Fruit fly (Drosophila melanogaster) whole organism, embryonic: Measurements from ENCODE around the gene CG15553.
A peak's percentile ranks its signal among the peaks of the same experiment; 100 is the strongest.

Experiments
- Atf3 ChIP-seq: fragments of 200-800 bp; sonication (Bioruptor generic); optimal IDR thresholded peaks from 3 replicates; lab custom pipeline; 2016; ENCODE audit warnings: missing biosample characterization, missing genetic modification characterization
- BEAF-32 ChIP-seq: fragments of 200-800 bp; sonication (Bioruptor generic); optimal IDR thresholded peaks from 3 replicates; lab custom pipeline; 2017; ENCODE audit warnings: missing biosample characterization, missing genetic modification characterization, mild to moderate bottlenecking, moderate library complexity, missing genetic modification reagents
- Bgb ChIP-seq: fragments of 200-800 bp; sonication (Bioruptor generic); IDR thresholded peaks from 2 replicates; pipeline ENCODE4 v1.3.6; 2022; ENCODE audit warnings: missing biosample characterization, missing genetic modification characterization; ENCODE audit not compliant: partially characterized antibody
- CG10267 ChIP-seq: fragments of 200-800 bp; sonication (Bioruptor generic); optimal IDR thresholded peaks from 2 replicates; lab custom pipeline; 2018; ENCODE audit warnings: missing biosample characterization, mild to moderate bottlenecking, missing genetic modification characterization, moderate library complexity
- CG11398 ChIP-seq: fragments of 200-800 bp; sonication (Bioruptor generic); optimal IDR thresholded peaks from 2 replicates; lab custom pipeline; 2016; ENCODE audit warnings: missing biosample characterization, missing genetic modification characterization
- CG14050 ChIP-seq: fragments of 200-800 bp; sonication (Bioruptor generic); IDR thresholded peaks from 3 replicates; pipeline ENCODE4 v1.3.6; 2022; ENCODE audit warnings: missing biosample characterization, missing genetic modification characterization
- CG17385 ChIP-seq: fragments of 200-800 bp; sonication (Bioruptor generic); optimal IDR thresholded peaks from 3 replicates; lab custom pipeline; 2018; ENCODE audit warnings: missing biosample characterization, mild to moderate bottlenecking, missing genetic modification characterization
- CG17912 ChIP-seq: fragments of 200-800 bp; sonication (Bioruptor generic); optimal IDR thresholded peaks from 2 replicates; lab custom pipeline; 2018; ENCODE audit warnings: missing biosample characterization, mild to moderate bottlenecking, missing genetic modification characterization
- CG18764 ChIP-seq: fragments of 200-800 bp; sonication (Bioruptor generic); optimal IDR thresholded peaks from 3 replicates; lab custom pipeline; 2016; ENCODE audit warnings: missing biosample characterization, missing genetic modification characterization
- CG2120 ChIP-seq: fragments of 200-800 bp; sonication (Bioruptor generic); optimal IDR thresholded peaks from 3 replicates; lab custom pipeline; 2016; ENCODE audit warnings: missing biosample characterization, missing genetic modification characterization
- CG31365 ChIP-seq: fragments of 200-800 bp; sonication (Bioruptor generic); optimal IDR thresholded peaks from 2 replicates; lab custom pipeline; 2018; ENCODE audit warnings: missing biosample characterization, mild to moderate bottlenecking, missing genetic modification characterization
- CG31388 ChIP-seq: fragments of 200-800 bp; sonication (Bioruptor generic); optimal IDR thresholded peaks from 2 replicates; lab custom pipeline; 2016; ENCODE audit warnings: missing biosample characterization, missing genetic modification characterization
- CG32532 ChIP-seq: fragments of 200-800 bp; sonication (Bioruptor generic); IDR thresholded peaks from 2 replicates; pipeline ENCODE4 v1.3.6; 2022; ENCODE audit warnings: missing biosample characterization, missing genetic modification characterization
- CG4707 ChIP-seq: fragments of 200-800 bp; sonication (Bioruptor generic); optimal IDR thresholded peaks from 2 replicates; lab custom pipeline; 2018; ENCODE audit warnings: missing biosample characterization, mild to moderate bottlenecking, missing genetic modification characterization, moderate library complexity
- CG4820 ChIP-seq: fragments of 200-800 bp; sonication (Bioruptor generic); optimal IDR thresholded peaks from 3 replicates; lab custom pipeline; 2016; ENCODE audit warnings: missing biosample characterization, missing genetic modification characterization
- CG6683 ChIP-seq: fragments of 200-800 bp; sonication (Bioruptor generic); optimal IDR thresholded peaks from 2 replicates; lab custom pipeline; 2017; ENCODE audit warnings: missing biosample characterization, mild to moderate bottlenecking, missing genetic modification characterization, missing genetic modification reagents
- CG8089 ChIP-seq: fragments of 200-800 bp; sonication (Bioruptor generic); optimal IDR thresholded peaks from 3 replicates; lab custom pipeline; 2016; ENCODE audit warnings: missing biosample characterization, missing genetic modification characterization
- CG8924 ChIP-seq: fragments of 200-800 bp; optimal IDR thresholded peaks from 3 replicates; lab custom pipeline; 2019; ENCODE audit warnings: missing biosample characterization, mild to moderate bottlenecking, missing genetic modification characterization, moderate library complexity
- CG9727 ChIP-seq: fragments of 200-800 bp; sonication (Bioruptor generic); optimal IDR thresholded peaks from 3 replicates; lab custom pipeline; 2017; ENCODE audit warnings: missing biosample characterization, mild to moderate bottlenecking, missing genetic modification characterization
- CHES-1-like ChIP-seq: fragments of 200-800 bp; sonication (Bioruptor generic); optimal IDR thresholded peaks from 2 replicates; lab custom pipeline; 2016; ENCODE audit warnings: missing biosample characterization, missing genetic modification characterization
- CrebB ChIP-seq: fragments of 200-800 bp; sonication (Bioruptor generic); optimal IDR thresholded peaks from 3 replicates; lab custom pipeline; 2018; ENCODE audit warnings: missing biosample characterization, mild to moderate bottlenecking, missing genetic modification characterization
- Doc2 ChIP-seq: fragments of 200-800 bp; sonication (Bioruptor generic); IDR thresholded peaks from 2 replicates; pipeline ENCODE4 v1.3.6; 2022; ENCODE audit warnings: missing biosample characterization, missing genetic modification characterization
- Ets97D ChIP-seq: fragments of 200-800 bp; sonication (Bioruptor generic); optimal IDR thresholded peaks from 3 replicates; lab custom pipeline; 2016; ENCODE audit warnings: missing biosample characterization, missing genetic modification characterization
- HLH54F ChIP-seq: fragments of 200-800 bp; sonication (Bioruptor generic); optimal IDR thresholded peaks from 3 replicates; lab custom pipeline; 2016; ENCODE audit warnings: missing biosample characterization, missing genetic modification characterization
- Hey ChIP-seq: fragments of 200-800 bp; sonication (Bioruptor generic); optimal IDR thresholded peaks from 3 replicates; lab custom pipeline; 2018; ENCODE audit warnings: missing biosample characterization, mild to moderate bottlenecking, missing genetic modification characterization
- Hr3 ChIP-seq: fragments of 200-800 bp; sonication (Bioruptor generic); optimal IDR thresholded peaks from 3 replicates; lab custom pipeline; 2016; ENCODE audit warnings: missing biosample characterization, missing genetic modification characterization
- Jarid2 ChIP-seq: fragments of 200-800 bp; sonication (Bioruptor generic); optimal IDR thresholded peaks from 3 replicates; lab custom pipeline; 2017; ENCODE audit warnings: mild to moderate bottlenecking, missing biosample characterization, missing genetic modification reagents, missing genetic modification characterization
- MBD-R2 ChIP-seq: fragments of 200-800 bp; sonication (Bioruptor generic); IDR thresholded peaks from 2 replicates; pipeline ENCODE4 v1.3.6; 2022; ENCODE audit warnings: missing biosample characterization, missing genetic modification characterization
- NC2β ChIP-seq: fragments of 200-800 bp; sonication (Bioruptor generic); optimal IDR thresholded peaks from 2 replicates; lab custom pipeline; 2016; ENCODE audit warnings: missing biosample characterization, missing genetic modification characterization
- Xrp1 ChIP-seq: fragments of 200-800 bp; sonication (Bioruptor generic); IDR thresholded peaks from 2 replicates; pipeline ENCODE4 v1.3.6; 2022; ENCODE audit warnings: missing biosample characterization, missing genetic modification characterization
- ac ChIP-seq: fragments of 200-800 bp; sonication (Bioruptor generic); optimal IDR thresholded peaks from 3 replicates; lab custom pipeline; 2017; ENCODE audit warnings: missing biosample characterization, mild to moderate bottlenecking, missing genetic modification characterization
- br ChIP-seq: fragments of >200 bp; optimal IDR thresholded peaks from 2 replicates; lab custom pipeline; 2017
- btn ChIP-seq: fragments of 200-800 bp; sonication (Bioruptor generic); optimal IDR thresholded peaks from 2 replicates; lab custom pipeline; 2016; ENCODE audit warnings: missing biosample characterization, missing genetic modification characterization
- dmrt99B ChIP-seq: fragments of 200-800 bp; sonication (Bioruptor generic); optimal IDR thresholded peaks from 2 replicates; lab custom pipeline; 2018; ENCODE audit warnings: missing biosample characterization, mild to moderate bottlenecking, missing genetic modification characterization, moderate library complexity
- fu2 ChIP-seq: fragments of 200-800 bp; sonication (Bioruptor generic); optimal IDR thresholded peaks from 2 replicates; lab custom pipeline; 2016; ENCODE audit warnings: missing biosample characterization, missing genetic modification characterization
- hkb ChIP-seq, 2 experiments: fragments of 200-800 bp in 1 of 2; fragments of >200 bp in 1 of 2; sonication (Bioruptor generic) in 1 of 2; IDR thresholded peaks in 1 of 2; optimal IDR thresholded peaks in 1 of 2; 2 replicates each; pipeline versions ENCODE4 v1.3.6 to Lab custom; 2017 to 2022; ENCODE audit warnings: missing biosample characterization in 1 of 2, missing genetic modification characterization in 1 of 2
- insv ChIP-seq, 2 experiments: fragments of 200-800 bp; sonication (Bioruptor generic); optimal IDR thresholded peaks; 3 replicates each; lab custom pipeline; 2016 to 2018; ENCODE audit warnings: missing biosample characterization in 2 of 2, missing genetic modification characterization in 2 of 2
- jumu ChIP-seq: fragments of 200-800 bp; sonication (Bioruptor generic); optimal IDR thresholded peaks from 3 replicates; lab custom pipeline; 2016; ENCODE audit warnings: missing biosample characterization, missing genetic modification characterization
- lov ChIP-seq, 2 experiments: fragments of 200-800 bp in 1 of 2; fragments of >200 bp in 1 of 2; sonication (Bioruptor generic) in 1 of 2; IDR thresholded peaks in 1 of 2; optimal IDR thresholded peaks in 1 of 2; 2 replicates in 1 of 2; 3 replicates in 1 of 2; pipeline versions ENCODE4 v1.3.6 to Lab custom; 2017 to 2022; ENCODE audit warnings: missing biosample characterization in 1 of 2, missing genetic modification characterization in 1 of 2
- pita ChIP-seq: fragments of 200-800 bp; sonication (Bioruptor generic); optimal IDR thresholded peaks from 2 replicates; lab custom pipeline; 2017; ENCODE audit warnings: missing biosample characterization, mild to moderate bottlenecking, missing genetic modification characterization
- pzg ChIP-seq: fragments of 200-800 bp; sonication (Bioruptor generic); optimal IDR thresholded peaks from 3 replicates; lab custom pipeline; 2018; ENCODE audit warnings: missing biosample characterization, mild to moderate bottlenecking, missing genetic modification characterization, moderate library complexity
- row ChIP-seq: fragments of 200-800 bp; sonication (Bioruptor generic); IDR thresholded peaks from 3 replicates; pipeline ENCODE4 v1.3.6; 2022; ENCODE audit warnings: missing biosample characterization, missing genetic modification characterization
- schlank ChIP-seq: fragments of 200-800 bp; sonication (Bioruptor generic); optimal IDR thresholded peaks from 2 replicates; lab custom pipeline; 2018; ENCODE audit warnings: missing biosample characterization, mild to moderate bottlenecking, missing genetic modification characterization
- sd ChIP-seq: fragments of 200-800 bp; sonication (Bioruptor generic); optimal IDR thresholded peaks from 3 replicates; lab custom pipeline; 2018; ENCODE audit warnings: missing biosample characterization, mild to moderate bottlenecking, missing genetic modification characterization, moderate library complexity
- seq ChIP-seq: fragments of 200-800 bp; sonication (Bioruptor generic); IDR thresholded peaks from 2 replicates; pipeline ENCODE4 v1.3.6; 2022; ENCODE audit warnings: missing biosample characterization, missing genetic modification characterization
- shn ChIP-seq: fragments of 200-800 bp; sonication (Bioruptor generic); optimal IDR thresholded peaks from 3 replicates; lab custom pipeline; 2016; ENCODE audit warnings: missing biosample characterization, missing genetic modification characterization
- sisA ChIP-seq: fragments of 200-800 bp; sonication (Bioruptor generic); IDR thresholded peaks from 2 replicates; pipeline ENCODE4 v1.3.6; 2022; ENCODE audit warnings: missing biosample characterization, missing genetic modification characterization
- vnd ChIP-seq: fragments of 200-800 bp; sonication (Bioruptor generic); IDR thresholded peaks from 3 replicates; pipeline ENCODE4 v1.3.6; 2022; ENCODE audit warnings: missing biosample characterization, missing genetic modification characterization; ENCODE audit not compliant: partially characterized antibody
- vvl ChIP-seq: fragments of 200-800 bp; sonication (Bioruptor generic); IDR thresholded peaks from 2 replicates; pipeline ENCODE4 v1.3.6; 2022; ENCODE audit warnings: missing biosample characterization, missing genetic modification characterization

Gene CG15553

dm6 chr3R:31059036-31059806, 41.7 kb downstream of the CG15553 start (continued):
- TF ChIP-seq Xrp1 = peak; percentile 88
- no peak for TF ChIP-seq pita
- peak; percentile 80 for TF ChIP-seq row
- peak; percentile 86 for TF ChIP-seq CG8924 (tag; lab: Kevin White, UChicago)
- no peak for TF ChIP-seq BEAF-32
- TF ChIP-seq jumu (GFP tag; lab: Kevin White, UChicago) = no peak
- TF ChIP-seq CG2120 = peak; percentile 62
- no peak for TF ChIP-seq lov (optimal IDR thresholded peaks at IDR 0.05; lab: Kevin White, UChicago)
- TF ChIP-seq lov (GFP tag; IDR thresholded peaks at IDR 0.05; lab: Robert Waterston, UW) = 0 out of 3 replicates have a peak, but pooled peaks have one; percentile 51
- TF ChIP-seq Doc2 (GFP tag; lab: Robert Waterston, UW) = peak; percentile 21; the same call in 1 of the 2 replicates
- TF ChIP-seq schlank (tag; lab: Kevin White, UChicago) = peak; percentile 45
- peak; percentile 55; the same call in 2 of the 3 replicates for TF ChIP-seq CG14050
- no peak for TF ChIP-seq NC2β (GFP tag; lab: Kevin White, UChicago)
- peak; percentile 81 for TF ChIP-seq CG4707 (GFP tag; lab: Kevin White, UChicago)
- peak; percentile 94 for TF ChIP-seq dmrt99B
- no peak for TF ChIP-seq hkb (optimal IDR thresholded peaks at IDR 0.05; lab: Kevin White, UChicago)
- TF ChIP-seq hkb (GFP tag; IDR thresholded peaks at IDR 0.05; lab: Robert Waterston, UW) = peak; percentile 84
- peak; percentile 38 for TF ChIP-seq CG31388
- TF ChIP-seq CG10267 = peak; percentile 81
- no peak for TF ChIP-seq CHES-1-like
- TF ChIP-seq CG8089 (GFP tag; lab: Kevin White, UChicago) = no peak
- no peak for TF ChIP-seq Ets97D
- peak; percentile 74 for TF ChIP-seq CG18764 (GFP tag; lab: Kevin White, UChicago)
- TF ChIP-seq br (lab: Kevin White, UChicago) = no peak
- TF ChIP-seq CG17912 = peak; percentile 68
- no peak for TF ChIP-seq pzg (GFP tag; lab: Kevin White, UChicago)
- TF ChIP-seq MBD-R2 (GFP tag; lab: Robert Waterston, UW) = peak; percentile 40; the same call in 1 of the 2 replicates
- TF ChIP-seq Atf3 (GFP tag; lab: Kevin White, UChicago) = no peak
- TF ChIP-seq CG6683 (GFP tag; lab: Kevin White, UChicago) = peak; percentile 47
- TF ChIP-seq ac (GFP tag; lab: Kevin White, UChicago) = peak; percentile 51
- no peak for TF ChIP-seq vnd (GFP tag; lab: Robert Waterston, UW)
- TF ChIP-seq Hr3 (GFP tag; lab: Kevin White, UChicago) = peak; percentile 59
- peak; percentile 73 for TF ChIP-seq seq
- peak; percentile 86 for TF ChIP-seq CG9727 (GFP tag; lab: Kevin White, UChicago)
- TF ChIP-seq vvl (GFP tag; lab: Robert Waterston, UW) = peak; percentile 90
- TF ChIP-seq sisA (GFP tag; lab: Robert Waterston, UW) = peak; percentile 80
- TF ChIP-seq insv (GFP tag; optimal IDR thresholded peaks at IDR 0.05; lab: Kevin White, UChicago) = no peak
- TF ChIP-seq CG17385 = peak; percentile 70
- no peak for TF ChIP-seq CG11398 (GFP tag; lab: Kevin White, UChicago)
- peak; percentile 70 for TF ChIP-seq CG4820 (GFP tag; lab: Kevin White, UChicago)
- TF ChIP-seq CG32532 (GFP tag; lab: Robert Waterston, UW) = peak; percentile 77
- peak; percentile 30 for TF ChIP-seq CrebB (tag; lab: Kevin White, UChicago)
- no peak for TF ChIP-seq fu2
- peak; percentile 52 for TF ChIP-seq CG31365 (tag; lab: Kevin White, UChicago)
- peak; percentile 37 for TF ChIP-seq sd (tag; lab: Kevin White, UChicago)
- TF ChIP-seq Jarid2 (GFP tag; lab: Kevin White, UChicago) = peak; percentile 10
- no peak for TF ChIP-seq HLH54F (GFP tag; lab: Kevin White, UChicago)
- TF ChIP-seq Hey (tag; lab: Kevin White, UChicago) = no peak
- no peak for TF ChIP-seq shn (GFP tag; lab: Kevin White, UChicago)
- TF ChIP-seq Bgb (GFP tag; lab: Robert Waterston, UW) = no peak
- no peak for TF ChIP-seq btn (GFP tag; lab: Kevin White, UChicago)
